Worm (Caenorhabditis elegans) whole organism, young adult: ENCODE results near the gene Y81B9A.2.

Experiments used
- F57A8.1 ChIP-seq: fragments of 200-800 bp; sonication (Bioruptor generic); optimal IDR thresholded peaks from 2 replicates; lab custom pipeline; 2018; ENCODE audit warnings: mild to moderate bottlenecking, missing genetic modification characterization, moderate library complexity, missing compliant biosample characterization
- die-1 ChIP-seq: sonication (generic microtip); optimal IDR thresholded peaks from 2 replicates; lab custom pipeline; 2016; ENCODE audit warnings: missing genotype, mild to moderate bottlenecking, missing genetic modification characterization, missing compliant biosample characterization
- dpff-1 ChIP-seq: sonication (generic microtip); optimal IDR thresholded peaks from 2 replicates; lab custom pipeline; 2017; ENCODE audit warnings: mild to moderate bottlenecking, missing genetic modification characterization, missing compliant biosample characterization
- hmg-1.2 ChIP-seq: fragments of 200-800 bp; sonication (Bioruptor generic); IDR thresholded peaks from 2 replicates; pipeline ENCODE4 v1.3.6; 2022; ENCODE audit warnings: missing genetic modification reagents, missing genetic modification characterization, missing compliant biosample characterization
- lin-35 ChIP-seq, 3 experiments: fragments of 150-350 bp in 2 of 3; sonication (generic microtip) in 1 of 3; optimal IDR thresholded peaks; 2 replicates each; lab custom pipeline; 2014 to 2018; ENCODE audit warnings: missing biosample characterization in 3 of 3, missing genetic modification characterization in 3 of 3, missing genetic modification reagents in 3 of 3
- nhr-120 ChIP-seq: fragments of 200-800 bp; sonication (Bioruptor generic); IDR thresholded peaks from 2 replicates; pipeline ENCODE4 v1.3.6; 2022; ENCODE audit warnings: missing genetic modification characterization, missing compliant biosample characterization
- pha-4 ChIP-seq: fragments of 150-350 bp; sonication (generic microtip); optimal IDR thresholded peaks from 2 replicates; lab custom pipeline; 2014; ENCODE audit warnings: missing biosample characterization, missing genetic modification reagents, missing genetic modification characterization
- somi-1 ChIP-seq: fragments of 200-800 bp; sonication (Bioruptor generic); optimal IDR thresholded peaks from 2 replicates; lab custom pipeline; 2018; ENCODE audit warnings: mild to moderate bottlenecking, missing genetic modification characterization, missing compliant biosample characterization

DNA sequence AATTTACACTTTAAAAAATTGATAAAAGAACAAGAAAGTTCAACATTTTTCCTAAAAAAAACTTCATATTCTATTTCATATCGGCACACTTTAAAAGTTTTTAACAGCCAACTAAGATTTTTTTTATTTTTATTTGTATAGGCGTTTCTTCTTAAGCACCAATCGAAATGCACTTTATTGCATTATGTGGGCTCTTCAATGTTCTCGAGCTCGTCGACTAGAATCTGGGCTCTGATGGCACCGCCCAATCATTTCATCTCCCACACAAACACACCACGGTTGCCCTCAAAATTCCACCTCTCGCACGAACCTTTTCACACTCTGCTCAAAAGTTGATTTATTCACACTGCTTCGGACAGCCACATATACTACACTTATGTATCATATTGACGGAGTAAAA lies 46.5 kb upstream of the Y81B9A.2 start, which contains the start of gene B0563.6:
- TF ChIP-seq die-1 (tag; lab: Kevin White, UChicago) (no peak), pha-4 (tag; lab: Kevin White, UChicago) (no peak), somi-1 (GFP tag; lab: Kevin White, UChicago) (no peak), lin-35 (GFP tag; optimal IDR thresholded peaks at IDR 0.05; lab: Kevin White, UChicago) (no peak), hmg-1.2 (GFP tag; lab: Robert Waterston, UW) (no peak), F57A8.1 (GFP tag; lab: Kevin White, UChicago) (no peak), dpff-1 (tag; lab: Kevin White, UChicago) (no peak), nhr-120 (GFP tag; lab: Robert Waterston, UW) (no peak)
